Fruit fly (Drosophila melanogaster) whole organism, embryonic: ENCODE results near the gene lilli.

ENCODE experiments used
- Bdp1 ChIP-seq: fragments of 200-800 bp; sonication (Bioruptor generic); optimal IDR thresholded peaks from 3 replicates; lab custom pipeline; 2016; ENCODE audit warnings: missing biosample characterization, missing genetic modification characterization
- Bgb ChIP-seq: fragments of 200-800 bp; sonication (Bioruptor generic); IDR thresholded peaks from 2 replicates; pipeline ENCODE4 v1.3.6; 2022; ENCODE audit warnings: missing biosample characterization, missing genetic modification characterization; ENCODE audit not compliant: partially characterized antibody
- CG10147 ChIP-seq: fragments of 200-800 bp; sonication (Bioruptor generic); optimal IDR thresholded peaks from 2 replicates; lab custom pipeline; 2019; ENCODE audit warnings: missing biosample characterization, mild to moderate bottlenecking, missing genetic modification characterization, moderate library complexity
- CG10565 ChIP-seq: fragments of 200-800 bp; sonication (Bioruptor generic); optimal IDR thresholded peaks from 3 replicates; lab custom pipeline; 2016; ENCODE audit warnings: missing biosample characterization, mild to moderate bottlenecking, missing genetic modification characterization
- CG11085 ChIP-seq: fragments of 200-800 bp; sonication (Bioruptor generic); IDR thresholded peaks from 2 replicates; pipeline ENCODE4 v1.3.6; 2022; ENCODE audit warnings: missing biosample characterization, missing genetic modification characterization
- CG11723 ChIP-seq: fragments of 200-800 bp; sonication (Bioruptor generic); optimal IDR thresholded peaks from 2 replicates; lab custom pipeline; 2017; ENCODE audit warnings: missing biosample characterization, mild to moderate bottlenecking, missing genetic modification characterization
- CG12219 ChIP-seq: fragments of 200-800 bp; sonication (Bioruptor generic); optimal IDR thresholded peaks from 3 replicates; lab custom pipeline; 2018; ENCODE audit warnings: missing biosample characterization, mild to moderate bottlenecking, missing genetic modification characterization
- CG13123 ChIP-seq: fragments of 200-800 bp; sonication (Bioruptor generic); optimal IDR thresholded peaks from 2 replicates; lab custom pipeline; 2016; ENCODE audit warnings: missing biosample characterization, missing genetic modification characterization
- CG14050 ChIP-seq: fragments of 200-800 bp; sonication (Bioruptor generic); IDR thresholded peaks from 3 replicates; pipeline ENCODE4 v1.3.6; 2022; ENCODE audit warnings: missing biosample characterization, missing genetic modification characterization
- CG15514 ChIP-seq: fragments of 200-800 bp; sonication (Bioruptor generic); optimal IDR thresholded peaks from 3 replicates; lab custom pipeline; 2017; ENCODE audit warnings: missing biosample characterization, missing genetic modification characterization, mild to moderate bottlenecking, moderate library complexity, missing genetic modification reagents
- CG16779 ChIP-seq: fragments of 200-800 bp; sonication (Bioruptor generic); IDR thresholded peaks from 2 replicates; pipeline ENCODE4 v1.3.6; 2022; ENCODE audit warnings: missing biosample characterization, missing genetic modification characterization
- CG17359 ChIP-seq: fragments of 200-800 bp; sonication (Bioruptor generic); optimal IDR thresholded peaks from 3 replicates; lab custom pipeline; 2018; ENCODE audit warnings: missing biosample characterization, mild to moderate bottlenecking, missing genetic modification characterization, moderate library complexity
- CG17385 ChIP-seq: fragments of 200-800 bp; sonication (Bioruptor generic); optimal IDR thresholded peaks from 3 replicates; lab custom pipeline; 2018; ENCODE audit warnings: missing biosample characterization, mild to moderate bottlenecking, missing genetic modification characterization
- CG18262 ChIP-seq: fragments of 200-800 bp; optimal IDR thresholded peaks from 3 replicates; lab custom pipeline; 2019; ENCODE audit warnings: missing biosample characterization, mild to moderate bottlenecking, missing genetic modification characterization, moderate library complexity
- CG18476 ChIP-seq: fragments of 200-800 bp; sonication (Bioruptor generic); optimal IDR thresholded peaks from 2 replicates; lab custom pipeline; 2016; ENCODE audit warnings: missing biosample characterization, mild to moderate bottlenecking, missing genetic modification characterization
- CG2889 ChIP-seq: fragments of 200-800 bp; sonication (Bioruptor generic); IDR thresholded peaks from 3 replicates; pipeline ENCODE4 v1.3.6; 2022; ENCODE audit warnings: missing biosample characterization, missing genetic modification characterization
- CG3838 ChIP-seq: fragments of 200-800 bp; sonication (Bioruptor generic); optimal IDR thresholded peaks from 3 replicates; lab custom pipeline; 2016; ENCODE audit warnings: missing biosample characterization, missing genetic modification characterization
- CG6175 ChIP-seq: fragments of 200-800 bp; sonication (Bioruptor generic); IDR thresholded peaks from 3 replicates; pipeline ENCODE4 v1.3.6; 2022; ENCODE audit warnings: missing biosample characterization, missing genetic modification characterization
- CG6765 ChIP-seq: fragments of 200-800 bp; sonication (Bioruptor generic); optimal IDR thresholded peaks from 3 replicates; lab custom pipeline; 2017; ENCODE audit warnings: missing biosample characterization, mild to moderate bottlenecking, missing genetic modification characterization
- CG7745 ChIP-seq: fragments of 200-800 bp; sonication (Bioruptor generic); optimal IDR thresholded peaks from 2 replicates; lab custom pipeline; 2018; ENCODE audit warnings: missing biosample characterization, mild to moderate bottlenecking, missing genetic modification characterization, moderate library complexity
- CG7928 ChIP-seq: fragments of 200-800 bp; sonication (Bioruptor generic); optimal IDR thresholded peaks from 2 replicates; lab custom pipeline; 2017; ENCODE audit warnings: missing biosample characterization, mild to moderate bottlenecking, missing genetic modification characterization
- CG8359 ChIP-seq: fragments of 200-800 bp; sonication (Bioruptor generic); optimal IDR thresholded peaks from 2 replicates; lab custom pipeline; 2017; ENCODE audit warnings: missing biosample characterization, mild to moderate bottlenecking, missing genetic modification characterization, borderline replicate concordance
- CG8924 ChIP-seq: fragments of 200-800 bp; optimal IDR thresholded peaks from 3 replicates; lab custom pipeline; 2019; ENCODE audit warnings: missing biosample characterization, mild to moderate bottlenecking, missing genetic modification characterization, moderate library complexity
- CG9797 ChIP-seq: fragments of 200-800 bp; sonication (Bioruptor generic); optimal IDR thresholded peaks from 3 replicates; lab custom pipeline; 2018; ENCODE audit warnings: missing biosample characterization, mild to moderate bottlenecking, missing genetic modification characterization
- CG9817 ChIP-seq: fragments of 200-800 bp; sonication (Bioruptor generic); optimal IDR thresholded peaks from 2 replicates; lab custom pipeline; 2018; ENCODE audit warnings: missing biosample characterization, mild to moderate bottlenecking, missing genetic modification characterization, moderate library complexity
- Gug ChIP-seq: fragments of 200-800 bp; sonication (Bioruptor generic); IDR thresholded peaks from 4 replicates; pipeline ENCODE4 v1.3.6; 2022; ENCODE audit warnings: missing biosample characterization, missing genetic modification characterization
- Hand ChIP-seq: fragments of 200-800 bp; sonication (Bioruptor generic); optimal IDR thresholded peaks from 2 replicates; lab custom pipeline; 2017; ENCODE audit warnings: mild to moderate bottlenecking, missing biosample characterization, missing genetic modification reagents, missing genetic modification characterization
- Lpt ChIP-seq: fragments of >200 bp; optimal IDR thresholded peaks from 2 replicates; lab custom pipeline; 2018; ENCODE audit warnings: missing biosample characterization, missing genetic modification characterization
- Mad ChIP-seq: fragments of 200-800 bp; sonication (Bioruptor generic); optimal IDR thresholded peaks from 2 replicates; lab custom pipeline; 2016; ENCODE audit warnings: missing biosample characterization, missing genetic modification characterization
- Neu2 ChIP-seq: fragments of 200-800 bp; sonication (Bioruptor generic); optimal IDR thresholded peaks from 3 replicates; lab custom pipeline; 2016; ENCODE audit warnings: missing biosample characterization, missing genetic modification characterization, borderline replicate concordance
- Pdp1 ChIP-seq, 2 experiments: fragments of 200-800 bp; sonication (Bioruptor generic); optimal IDR thresholded peaks; 3 replicates each; lab custom pipeline; 2016; ENCODE audit warnings: missing biosample characterization in 2 of 2, missing genetic modification characterization in 2 of 2, mild to moderate bottlenecking in 1 of 2, moderate library complexity in 1 of 2
- TFAM ChIP-seq: fragments of 200-800 bp; sonication (Bioruptor generic); optimal IDR thresholded peaks from 2 replicates; lab custom pipeline; 2017; ENCODE audit warnings: missing biosample characterization, missing genetic modification characterization, inconsistent platforms
- ase ChIP-seq: fragments of 200-800 bp; sonication (Bioruptor generic); IDR thresholded peaks from 3 replicates; pipeline ENCODE4 v1.3.6; 2022; ENCODE audit warnings: missing biosample characterization, missing genetic modification characterization
- ash1 ChIP-seq: fragments of 200-800 bp; sonication (Bioruptor generic); optimal IDR thresholded peaks from 2 replicates; lab custom pipeline; 2018; ENCODE audit warnings: missing biosample characterization, mild to moderate bottlenecking, missing genetic modification characterization
- dysf ChIP-seq: fragments of 200-800 bp; sonication (Bioruptor generic); IDR thresholded peaks from 3 replicates; pipeline ENCODE4 v1.3.6; 2022; ENCODE audit warnings: missing biosample characterization, missing genetic modification characterization
- fu2 ChIP-seq: fragments of 200-800 bp; sonication (Bioruptor generic); optimal IDR thresholded peaks from 2 replicates; lab custom pipeline; 2016; ENCODE audit warnings: missing biosample characterization, missing genetic modification characterization
- gsb ChIP-seq: fragments of 200-800 bp; sonication (Bioruptor generic); IDR thresholded peaks from 2 replicates; pipeline ENCODE4 v1.3.6; 2022; ENCODE audit warnings: missing biosample characterization, missing genetic modification characterization
- hkb ChIP-seq, 2 experiments: fragments of 200-800 bp in 1 of 2; fragments of >200 bp in 1 of 2; sonication (Bioruptor generic) in 1 of 2; IDR thresholded peaks in 1 of 2; optimal IDR thresholded peaks in 1 of 2; 2 replicates each; pipeline versions ENCODE4 v1.3.6 to Lab custom; 2017 to 2022; ENCODE audit warnings: missing biosample characterization in 1 of 2, missing genetic modification characterization in 1 of 2
- luna ChIP-seq: fragments of 200-800 bp; sonication (Bioruptor generic); optimal IDR thresholded peaks from 2 replicates; lab custom pipeline; 2016; ENCODE audit warnings: missing biosample characterization, missing genetic modification characterization
- nerfin-2 ChIP-seq: fragments of 200-800 bp; sonication (Bioruptor generic); IDR thresholded peaks from 2 replicates; pipeline ENCODE4 v1.3.6; 2022; ENCODE audit warnings: missing biosample characterization, missing genetic modification characterization; ENCODE audit not compliant: partially characterized antibody
- onecut ChIP-seq: fragments of 200-800 bp; sonication (Bioruptor generic); IDR thresholded peaks from 2 replicates; pipeline ENCODE4 v1.3.6; 2022; ENCODE audit warnings: missing biosample characterization, missing genetic modification characterization
- pita ChIP-seq: fragments of 200-800 bp; sonication (Bioruptor generic); optimal IDR thresholded peaks from 2 replicates; lab custom pipeline; 2017; ENCODE audit warnings: missing biosample characterization, mild to moderate bottlenecking, missing genetic modification characterization
- pros ChIP-seq: fragments of 200-800 bp; sonication (Bioruptor generic); optimal IDR thresholded peaks from 3 replicates; lab custom pipeline; 2019; ENCODE audit warnings: missing biosample characterization, mild to moderate bottlenecking, missing genetic modification characterization, moderate library complexity
- scrt ChIP-seq: fragments of 200-800 bp; sonication (Bioruptor generic); optimal IDR thresholded peaks from 2 replicates; lab custom pipeline; 2018; ENCODE audit warnings: missing biosample characterization, mild to moderate bottlenecking, missing genetic modification characterization, moderate library complexity
- sens-2 ChIP-seq: fragments of 200-800 bp; sonication (Bioruptor generic); IDR thresholded peaks from 2 replicates; pipeline ENCODE4 v1.3.6; 2022; ENCODE audit warnings: missing biosample characterization, missing genetic modification characterization
- toy ChIP-seq: fragments of 200-800 bp; sonication (Bioruptor generic); IDR thresholded peaks from 2 replicates; pipeline ENCODE4 v1.3.6; 2022; ENCODE audit warnings: missing biosample characterization, missing genetic modification characterization
- wdn ChIP-seq: fragments of 200-800 bp; sonication (Bioruptor generic); IDR thresholded peaks from 2 replicates; pipeline ENCODE4 v1.3.6; 2022; ENCODE audit warnings: missing biosample characterization, missing genetic modification characterization
- wek ChIP-seq: fragments of 200-800 bp; sonication (Bioruptor generic); optimal IDR thresholded peaks from 3 replicates; lab custom pipeline; 2018; ENCODE audit warnings: missing biosample characterization, mild to moderate bottlenecking, missing genetic modification characterization, moderate library complexity
- wor ChIP-seq: fragments of 200-800 bp; sonication (Bioruptor generic); IDR thresholded peaks from 2 replicates; pipeline ENCODE4 v1.3.6; 2022; ENCODE audit warnings: missing biosample characterization, missing genetic modification characterization
- zen2 ChIP-seq: fragments of 200-800 bp; sonication (Bioruptor generic); IDR thresholded peaks from 3 replicates; pipeline ENCODE4 v1.3.6; 2022; ENCODE audit warnings: missing biosample characterization, missing genetic modification characterization; ENCODE audit not compliant: partially characterized antibody

Gene lilli

DNA sequence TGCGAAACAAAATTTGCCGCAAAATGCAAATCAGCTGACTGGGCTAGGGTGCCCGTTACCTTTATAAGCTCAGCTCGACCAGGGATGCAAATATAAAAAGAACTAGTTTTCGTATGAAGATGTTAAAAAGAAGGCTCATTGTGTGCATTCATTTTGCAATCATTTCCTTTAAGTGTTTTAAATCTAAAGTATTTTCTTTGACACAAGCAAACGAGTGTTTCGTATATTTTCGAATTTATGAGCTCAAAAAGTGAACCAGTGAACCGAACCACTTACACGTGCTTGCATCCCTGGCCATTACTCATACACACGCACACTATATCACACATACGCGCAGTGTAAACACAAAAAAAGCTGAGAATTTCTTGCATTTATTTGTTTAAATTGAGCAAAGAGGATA, 7.5 kb upstream of the lilli start, which contains the start of the genes Prx6a and Sbat (continued):
- TF ChIP-seq CG10147 (GFP tag; lab: Kevin White, UChicago) (peak; percentile 87), CG8924 (tag; lab: Kevin White, UChicago) (peak; percentile 59), CG18262 (peak; percentile 63), Gug (GFP tag; lab: Robert Waterston, UW) (peak; percentile 56; the same call in 2 of the 4 replicates), CG16779 (GFP tag; lab: Robert Waterston, UW) (no peak), wdn (peak; percentile 34; the same call in 1 of the 2 replicates), CG18476 (no peak), CG17385 (GFP tag; lab: Kevin White, UChicago) (peak; percentile 53), wor (GFP tag; lab: Robert Waterston, UW) (peak; percentile 29; the same call in 1 of the 2 replicates), pita (GFP tag; lab: Kevin White, UChicago) (no peak), CG7928 (GFP tag; lab: Kevin White, UChicago) (peak; percentile 99), fu2 (peak; percentile 66), Lpt (no peak), luna (GFP tag; lab: Kevin White, UChicago) (peak; percentile 77), CG15514 (GFP tag; lab: Kevin White, UChicago) (peak; percentile 100), Pdp1 (GFP tag; optimal IDR thresholded peaks at IDR 0.05; lab: Kevin White, UChicago) (peak; percentile 64 to 67), TFAM (no peak), scrt (GFP tag; lab: Kevin White, UChicago) (peak; percentile 57), CG6765 (GFP tag; lab: Kevin White, UChicago) (peak; percentile 9), ase (GFP tag; lab: Robert Waterston, UW) (peak; percentile 52; the same call in 1 of the 3 replicates), Neu2 (GFP tag; lab: Kevin White, UChicago) (peak; percentile 75), Mad (GFP tag; lab: Kevin White, UChicago) (peak; percentile 46), onecut (peak; percentile 21; the same call in 1 of the 2 replicates), CG13123 (peak; percentile 56), CG3838 (GFP tag; lab: Kevin White, UChicago) (peak; percentile 4), CG7745 (no peak), hkb (optimal IDR thresholded peaks at IDR 0.05; lab: Kevin White, UChicago) (peak; percentile 45), hkb (GFP tag; IDR thresholded peaks at IDR 0.05; lab: Robert Waterston, UW) (peak; percentile 51; the same call in 1 of the 2 replicates), Hand (no peak), CG2889 (peak; percentile 68), Bdp1 (GFP tag; lab: Kevin White, UChicago) (peak; percentile 57), Bgb (GFP tag; lab: Robert Waterston, UW) (no peak), gsb (GFP tag; lab: Robert Waterston, UW) (0 out of 2 replicates have a peak, but pooled peaks have one; percentile 30), CG14050 (GFP tag; lab: Robert Waterston, UW) (peak; percentile 48; the same call in 2 of the 3 replicates), toy (GFP tag; lab: Robert Waterston, UW) (no peak), CG9817 (tag; lab: Kevin White, UChicago) (peak; percentile 85), CG6175 (GFP tag; lab: Robert Waterston, UW) (no peak), nerfin-2 (GFP tag; lab: Robert Waterston, UW) (no peak), wek (GFP tag; lab: Kevin White, UChicago) (no peak), dysf (GFP tag; lab: Robert Waterston, UW) (peak; percentile 74), CG8359 (GFP tag; lab: Kevin White, UChicago) (no peak), CG17359 (peak; percentile 72), sens-2 (no peak), pros (GFP tag; lab: Kevin White, UChicago) (no peak), CG11085 (peak; percentile 59), CG9797 (GFP tag; lab: Kevin White, UChicago) (no peak), CG10565 (GFP tag; lab: Kevin White, UChicago) (no peak), ash1 (GFP tag; lab: Kevin White, UChicago) (no peak), zen2 (GFP tag; lab: Robert Waterston, UW) (no peak), CG12219 (GFP tag; lab: Kevin White, UChicago) (peak; percentile 45), CG11723 (GFP tag; lab: Kevin White, UChicago) (peak; percentile 40)
